Fruit fly (Drosophila melanogaster) whole organism: ENCODE measurements around the gene CG5910.

Experiments used
- CG8478 ChIP-seq: fragments of >200 bp; optimal IDR thresholded peaks from 2 replicates; lab custom pipeline; 2018; ENCODE audit warnings: inconsistent platforms
- EcR ChIP-seq, 2 experiments: fragments of >200 bp; optimal IDR thresholded peaks; 2 replicates each; lab custom pipeline; 2017; ENCODE audit warnings: missing biosample characterization in 2 of 2, missing genetic modification characterization in 2 of 2, missing genetic modification reagents in 2 of 2
- pan ChIP-seq: fragments of >200 bp; optimal IDR thresholded peaks from 2 replicates; lab custom pipeline; 2017
- psq ChIP-seq: fragments of >200 bp; optimal IDR thresholded peaks from 2 replicates; lab custom pipeline; 2017

- TF ChIP-seq pan (lab: Kevin White, UChicago): no peak
- no peak for TF ChIP-seq psq (lab: Kevin White, UChicago)
- no peak for TF ChIP-seq CG8478
- TF ChIP-seq EcR (GFP tag; optimal IDR thresholded peaks at IDR 0.05; lab: Kevin White, UChicago): no peak
Measured at dm6 chr3L:20441632-20442469, at the start of gene CG5910.
